Worm (Caenorhabditis elegans) whole organism, early embryonic: Measurements from ENCODE around the gene cyp-13A1.

ENCODE experiments used
- B0310.2 ChIP-seq: sonication (generic microtip); optimal IDR thresholded peaks from 2 replicates; lab custom pipeline; 2016; ENCODE audit warnings: mild to moderate bottlenecking, missing genetic modification characterization, missing compliant biosample characterization
- F13C5.2 ChIP-seq: sonication (generic microtip); optimal IDR thresholded peaks from 2 replicates; lab custom pipeline; 2017; ENCODE audit warnings: mild to moderate bottlenecking, missing genetic modification characterization, inconsistent platforms, missing compliant biosample characterization
- aly-1 ChIP-seq: sonication (generic microtip); optimal IDR thresholded peaks from 2 replicates; lab custom pipeline; 2016; ENCODE audit warnings: missing genetic modification characterization, missing compliant biosample characterization
- ama-1 ChIP-seq: fragments of 150-350 bp; optimal IDR thresholded peaks from 2 replicates; lab custom pipeline; 2014
- ceh-13 ChIP-seq: fragments of 200-800 bp; sonication (Bioruptor generic); optimal IDR thresholded peaks from 2 replicates; lab custom pipeline; 2018; ENCODE audit warnings: mild to moderate bottlenecking, missing genetic modification characterization, missing compliant biosample characterization
- ceh-36 ChIP-seq: sonication (generic microtip); optimal IDR thresholded peaks from 2 replicates; lab custom pipeline; 2016; ENCODE audit warnings: missing genetic modification characterization, inconsistent platforms, missing compliant biosample characterization
- ets-7 ChIP-seq: sonication (generic microtip); optimal IDR thresholded peaks from 2 replicates; lab custom pipeline; 2016; ENCODE audit warnings: missing genotype, missing genetic modification characterization, missing compliant biosample characterization
- flt-1 ChIP-seq: fragments of 200-800 bp; sonication (Bioruptor generic); IDR thresholded peaks from 2 replicates; pipeline ENCODE4 v1.3.6; 2022; ENCODE audit warnings: missing genetic modification characterization, missing compliant biosample characterization
- hmbx-1 ChIP-seq: sonication (generic microtip); optimal IDR thresholded peaks from 2 replicates; lab custom pipeline; 2016; ENCODE audit warnings: mild to moderate bottlenecking, missing genetic modification characterization, missing compliant biosample characterization
- hmg-4 ChIP-seq: fragments of 200-800 bp; sonication (Bioruptor generic); optimal IDR thresholded peaks from 2 replicates; lab custom pipeline; 2018; ENCODE audit warnings: mild to moderate bottlenecking, missing genetic modification characterization, missing compliant biosample characterization
- hnd-1 ChIP-seq: sonication (generic microtip); optimal IDR thresholded peaks from 2 replicates; lab custom pipeline; 2016; ENCODE audit warnings: missing genetic modification characterization, missing compliant biosample characterization
- pes-1 ChIP-seq: fragments of 200-800 bp; sonication (Bioruptor generic); IDR thresholded peaks from 2 replicates; pipeline ENCODE4 v1.3.6; 2022; ENCODE audit warnings: missing genetic modification reagents, missing genetic modification characterization, missing compliant biosample characterization
- scrt-1 ChIP-seq: fragments of 200-800 bp; sonication (Bioruptor generic); IDR thresholded peaks from 2 replicates; pipeline ENCODE4 v1.3.6; 2022; ENCODE audit warnings: missing genetic modification characterization, missing compliant biosample characterization
- sea-1 ChIP-seq: fragments of 200-800 bp; sonication (Bioruptor generic); conservative IDR thresholded peaks from 2 replicates; pipeline ENCODE4 v1.3.6; 2022; ENCODE audit warnings: missing genetic modification characterization, missing compliant biosample characterization
- tbx-11 ChIP-seq: fragments of 200-800 bp; sonication (Bioruptor generic); IDR thresholded peaks from 2 replicates; pipeline ENCODE4 v1.3.6; 2022; ENCODE audit warnings: missing genetic modification characterization, missing compliant biosample characterization
- tbx-37 ChIP-seq: fragments of 200-800 bp; sonication (Bioruptor generic); conservative IDR thresholded peaks from 2 replicates; pipeline ENCODE4 v1.3.6; 2022; ENCODE audit warnings: missing genetic modification reagents, missing genetic modification characterization, missing compliant biosample characterization
- tra-4 ChIP-seq: sonication (generic microtip); optimal IDR thresholded peaks from 2 replicates; lab custom pipeline; 2017; ENCODE audit warnings: missing genetic modification characterization, missing compliant biosample characterization

The cyp-13A1 gene

ce11 chrII:9781842-9782241 is at the start of gene cyp-13A1:
Gene cyp-13A1, minus strand, starts transcription at chrII:9781997.
- no peak for TF ChIP-seq aly-1 (tag; lab: Kevin White, UChicago)
- no peak for TF ChIP-seq hnd-1
- TF ChIP-seq pes-1: no peak
- TF ChIP-seq ceh-13 (GFP tag; lab: Kevin White, UChicago): no peak
- TF ChIP-seq flt-1 (GFP tag; lab: Robert Waterston, UW): no peak
- no peak for TF ChIP-seq F13C5.2
- TF ChIP-seq sea-1 (GFP tag; lab: Robert Waterston, UW): no peak
- TF ChIP-seq hmg-4: no peak

ce11 chrII:9831033-9831432 is 49.2 kb upstream of the cyp-13A1 start, which contains the start of gene ZK938.12:
Gene ZK938.12, plus strand, starts transcription at chrII:9831333.
- TF ChIP-seq ceh-13 (GFP tag; lab: Kevin White, UChicago): no peak
- no peak for TF ChIP-seq tra-4
- no peak for TF ChIP-seq hmg-4
- no peak for TF ChIP-seq sea-1 (GFP tag; lab: Robert Waterston, UW)
- no peak for TF ChIP-seq F13C5.2
- no peak for TF ChIP-seq ceh-36 (tag; lab: Kevin White, UChicago)
- no peak for TF ChIP-seq tbx-11
- TF ChIP-seq flt-1 (GFP tag; lab: Robert Waterston, UW): no peak
- TF ChIP-seq hnd-1: no peak
- no peak for TF ChIP-seq tbx-37 (GFP tag; lab: Robert Waterston, UW)
- TF ChIP-seq pes-1: no peak
- no peak for TF ChIP-seq scrt-1 (GFP tag; lab: Robert Waterston, UW)
- TF ChIP-seq hmbx-1 (tag; lab: Kevin White, UChicago): no peak
- TF ChIP-seq ets-7 (tag; lab: Kevin White, UChicago): no peak

DNA sequence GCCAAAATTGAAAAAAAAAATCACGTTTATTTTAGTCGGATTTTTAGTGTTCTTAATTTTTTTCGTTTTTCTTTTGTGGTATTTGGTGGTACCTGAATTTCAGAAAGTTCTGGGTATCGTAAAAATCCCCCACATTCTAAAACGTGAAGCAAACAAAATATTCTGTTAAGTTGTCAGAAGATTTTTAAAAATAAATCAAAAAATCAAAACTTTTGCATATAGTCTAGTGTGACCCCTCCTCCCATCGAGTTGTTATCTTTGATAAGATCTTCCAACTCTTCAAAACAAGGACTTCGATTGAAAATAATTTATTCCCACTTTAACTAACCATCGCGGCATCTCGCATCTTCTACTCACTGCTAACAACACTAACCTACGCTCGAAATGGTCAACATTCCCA is 47.3 kb upstream of the cyp-13A1 start, which contains the start of gene ZK938.1:
Gene ZK938.1 (plus strand): TSS at position 301 of the 400 bp plus-strand sequence.
- TF ChIP-seq ets-7 (tag; lab: Kevin White, UChicago): no peak
- TF ChIP-seq tbx-11: no peak
- TF ChIP-seq hmg-4: no peak
- TF ChIP-seq aly-1 (tag; lab: Kevin White, UChicago): no peak
- no peak for TF ChIP-seq sea-1 (GFP tag; lab: Robert Waterston, UW)
- no peak for TF ChIP-seq ceh-13 (GFP tag; lab: Kevin White, UChicago)
- TF ChIP-seq pes-1: no peak
- no peak for TF ChIP-seq ceh-36 (tag; lab: Kevin White, UChicago)
- TF ChIP-seq tbx-37 (GFP tag; lab: Robert Waterston, UW): no peak
- no peak for TF ChIP-seq tra-4
- no peak for TF ChIP-seq ama-1 (lab: Kevin White, UChicago)
- TF ChIP-seq B0310.2 (tag; lab: Kevin White, UChicago): no peak
- no peak for TF ChIP-seq hnd-1
- TF ChIP-seq F13C5.2: no peak
- no peak for TF ChIP-seq flt-1 (GFP tag; lab: Robert Waterston, UW)

ce11 chrII:9828502-9828901 is 46.7 kb upstream of the cyp-13A1 start:
- TF ChIP-seq hnd-1 (no peak), B0310.2 (tag; lab: Kevin White, UChicago) (no peak), ets-7 (tag; lab: Kevin White, UChicago) (no peak), ceh-36 (tag; lab: Kevin White, UChicago) (no peak), aly-1 (tag; lab: Kevin White, UChicago) (no peak), ama-1 (lab: Kevin White, UChicago) (no peak)

ce11 chrII:9827852-9828251 is 46.1 kb upstream of the cyp-13A1 start, which contains the start of gene eyg-1:
Gene eyg-1, minus strand, starts transcription at chrII:9827952.
- TF ChIP-seq tbx-11 (no peak), ama-1 (lab: Kevin White, UChicago) (no peak), aly-1 (tag; lab: Kevin White, UChicago) (no peak), tra-4 (no peak), ets-7 (tag; lab: Kevin White, UChicago) (no peak), sea-1 (GFP tag; lab: Robert Waterston, UW) (no peak), flt-1 (GFP tag; lab: Robert Waterston, UW) (no peak), tbx-37 (GFP tag; lab: Robert Waterston, UW) (no peak), pes-1 (no peak), hmbx-1 (tag; lab: Kevin White, UChicago) (no peak), hmg-4 (no peak)

DNA sequence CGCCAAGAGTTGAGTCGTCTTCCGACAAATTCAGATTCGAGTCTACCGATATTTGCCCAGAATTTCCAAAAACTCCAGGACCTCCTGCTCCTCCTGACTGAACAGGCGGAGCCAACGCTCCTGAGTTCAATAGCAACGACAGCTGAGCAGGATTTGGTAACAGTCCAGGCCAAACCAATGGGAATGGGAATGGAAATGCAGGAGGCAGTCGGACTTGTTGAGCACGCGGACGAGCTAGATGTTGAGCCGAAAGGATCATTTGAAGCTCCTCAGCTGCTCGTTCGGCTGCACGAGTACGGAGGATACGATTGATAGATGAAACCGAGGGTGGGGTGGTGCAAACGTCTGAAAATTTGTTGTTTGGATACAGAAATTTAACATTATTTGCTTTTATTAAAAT is 45.1 kb upstream of the cyp-13A1 start:
- TF ChIP-seq tbx-37 (GFP tag; lab: Robert Waterston, UW) (no peak), hnd-1 (no peak), aly-1 (tag; lab: Kevin White, UChicago) (no peak), hmbx-1 (tag; lab: Kevin White, UChicago) (no peak), B0310.2 (tag; lab: Kevin White, UChicago) (no peak), scrt-1 (GFP tag; lab: Robert Waterston, UW) (no peak), tra-4 (no peak), pes-1 (no peak), F13C5.2 (no peak), tbx-11 (no peak), flt-1 (GFP tag; lab: Robert Waterston, UW) (no peak), ets-7 (tag; lab: Kevin White, UChicago) (no peak), ceh-13 (GFP tag; lab: Kevin White, UChicago) (no peak), ceh-36 (tag; lab: Kevin White, UChicago) (no peak), ama-1 (lab: Kevin White, UChicago) (no peak)

DNA sequence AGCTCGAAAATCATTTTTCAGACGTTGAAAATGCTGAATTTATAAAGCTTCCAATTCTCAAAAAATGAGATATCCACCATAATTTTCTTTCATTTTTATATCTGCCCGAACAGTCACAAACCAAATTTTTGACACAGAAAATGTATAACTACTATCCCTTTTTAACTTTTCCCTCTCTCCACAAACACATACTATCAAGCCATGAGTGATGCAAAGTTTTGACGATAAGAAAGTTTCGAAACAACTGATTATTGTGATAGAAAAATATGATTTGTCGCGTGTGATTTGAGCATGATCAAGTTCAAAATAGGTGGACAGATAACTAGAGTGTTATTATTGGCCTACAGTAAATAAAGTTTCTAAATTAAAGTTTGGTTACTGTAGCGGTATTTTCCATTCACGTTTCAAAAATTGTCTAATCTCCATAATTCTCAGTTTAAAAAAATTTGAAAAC is 25.7 kb upstream of the cyp-13A1 start, which contains the start of gene cyp-13A8:
Gene cyp-13A8 (minus strand): TSS at position 51 of the 454 bp plus-strand sequence.
- TF ChIP-seq ama-1 (lab: Kevin White, UChicago): no peak
- TF ChIP-seq hnd-1: no peak
- TF ChIP-seq ceh-13 (GFP tag; lab: Kevin White, UChicago): no peak
- TF ChIP-seq hmg-4: no peak
- TF ChIP-seq B0310.2 (tag; lab: Kevin White, UChicago): no peak
- no peak for TF ChIP-seq ets-7 (tag; lab: Kevin White, UChicago)
- TF ChIP-seq ceh-36 (tag; lab: Kevin White, UChicago): no peak
- TF ChIP-seq scrt-1 (GFP tag; lab: Robert Waterston, UW): no peak
- TF ChIP-seq flt-1 (GFP tag; lab: Robert Waterston, UW): no peak
- TF ChIP-seq tbx-37 (GFP tag; lab: Robert Waterston, UW): no peak
- no peak for TF ChIP-seq F13C5.2
